Worm (Caenorhabditis elegans): ENCODE data around the gene B0457.6.

DNA sequence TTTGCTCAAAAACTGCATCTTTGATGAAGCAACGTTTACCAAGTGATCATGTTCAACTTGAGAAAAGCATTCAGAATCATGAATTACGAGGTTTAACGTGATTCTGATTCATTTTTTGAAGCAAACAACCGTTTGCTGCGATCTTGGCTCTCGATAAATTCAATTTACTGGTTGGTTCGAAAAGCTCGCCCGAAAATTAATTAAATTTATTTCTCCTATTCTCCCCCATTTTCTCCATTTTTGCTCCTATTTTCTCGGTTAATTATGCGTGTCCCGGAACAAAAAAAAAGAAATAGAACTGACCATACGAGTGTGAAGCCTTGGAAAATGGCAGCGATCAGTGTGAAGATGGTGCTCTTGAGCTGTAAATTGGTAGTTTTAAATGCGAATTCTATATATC is 34.7 kb downstream of the B0457.6 start:
- TF ChIP-seq scrt-1 (GFP tag; IDR thresholded peaks at IDR 0.05): no peak
- no peak for TF ChIP-seq pes-1 (GFP tag; IDR thresholded peaks at IDR 0.05)
- TF ChIP-seq ama-1 (optimal IDR thresholded peaks at IDR 0.05): no peak
